Worm (Caenorhabditis elegans): Measurements from ENCODE around the gene tasp-1.

DNA sequence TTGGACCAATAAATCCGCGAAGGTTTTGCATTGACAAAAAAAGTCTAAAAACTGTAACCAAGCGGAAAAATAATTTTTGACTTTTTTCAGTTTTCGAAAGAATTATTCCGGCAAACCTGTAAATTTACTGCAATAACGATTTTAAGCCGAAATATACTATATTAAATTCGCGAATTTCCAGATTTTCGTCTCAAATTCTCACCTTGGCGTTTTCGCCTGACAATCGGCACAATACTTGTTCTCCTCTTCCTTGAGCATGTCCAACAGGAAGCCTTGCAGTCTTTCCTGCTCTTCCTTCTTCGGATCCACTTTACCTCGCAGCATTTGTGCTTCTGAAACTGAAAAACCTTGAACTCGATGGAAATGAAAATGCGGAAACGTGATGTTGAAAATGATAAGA, 19.7 kb upstream of the tasp-1 start, which contains the start of gene smap-1:
- TF ChIP-seq bed-1 (GFP tag; IDR thresholded peaks at IDR 0.05): no peak
- no peak for TF ChIP-seq F33H1.4 (GFP tag; IDR thresholded peaks at IDR 0.05)

Measured in whole organism, young adult.